Fruit fly (Drosophila melanogaster): Measurements from ENCODE around the gene CG4678.

Gene CG4678

dm6 chrX:16650078-16651063 lies 45.6 kb upstream of the CG4678 start (continued):
- TF ChIP-seq E2f2 (GFP tag; IDR thresholded peaks at IDR 0.05) = no peak; the same call in 1 of the 2 replicates
- no peak for TF ChIP-seq CG31388 (GFP tag; optimal IDR thresholded peaks at IDR 0.05)
- peak; percentile 16 for TF ChIP-seq CG12659 (GFP tag; optimal IDR thresholded peaks at IDR 0.05)
- no peak for TF ChIP-seq NC2α (GFP tag; optimal IDR thresholded peaks at IDR 0.05)
- 0 out of 3 replicates have a peak, but pooled peaks have one; percentile 27 for TF ChIP-seq CG11695 (GFP tag; IDR thresholded peaks at IDR 0.05)
- TF ChIP-seq CG1603 (tag; optimal IDR thresholded peaks at IDR 0.05) = peak; percentile 41
- peak; percentile 83 for TF ChIP-seq run (tag; optimal IDR thresholded peaks at IDR 0.05)
- TF ChIP-seq sug (tag; optimal IDR thresholded peaks at IDR 0.05) = peak; percentile 25
- TF ChIP-seq ind (GFP tag; optimal IDR thresholded peaks at IDR 0.05) = peak; percentile 12
- TF ChIP-seq lbe (GFP tag; optimal IDR thresholded peaks at IDR 0.05) = no peak
- peak; percentile 54 for TF ChIP-seq row (GFP tag; IDR thresholded peaks at IDR 0.05)
- no peak for TF ChIP-seq yki (optimal IDR thresholded peaks at IDR 0.05)
- TF ChIP-seq NfI (GFP tag; optimal IDR thresholded peaks at IDR 0.05) = no peak
- TF ChIP-seq Mes4 (GFP tag; optimal IDR thresholded peaks at IDR 0.05) = no peak
- no peak for TF ChIP-seq mld (GFP tag; IDR thresholded peaks at IDR 0.05; ENCODE audit: partially characterized antibody)
- no peak for TF ChIP-seq repo (GFP tag; optimal IDR thresholded peaks at IDR 0.05)
- TF ChIP-seq CG7372 (GFP tag; IDR thresholded peaks at IDR 0.05) = no peak
- no peak for TF ChIP-seq CG13287 (GFP tag; IDR thresholded peaks at IDR 0.05; ENCODE audit: partially characterized antibody)
- no peak for TF ChIP-seq Sin3A (optimal IDR thresholded peaks at IDR 0.05)
- no peak for TF ChIP-seq CG12071 (GFP tag; optimal IDR thresholded peaks at IDR 0.05)
- no peak for TF ChIP-seq Bteb2 (GFP tag; optimal IDR thresholded peaks at IDR 0.05)
- TF ChIP-seq tap (tag; optimal IDR thresholded peaks at IDR 0.05) = no peak
- TF ChIP-seq cato (GFP tag; optimal IDR thresholded peaks at IDR 0.05; ENCODE audit: borderline replicate concordance) = no peak
- no peak for TF ChIP-seq D (optimal IDR thresholded peaks at IDR 0.05)
- TF ChIP-seq D (GFP tag; optimal IDR thresholded peaks at IDR 0.05) = no peak
- no peak for TF ChIP-seq CG33557 (GFP tag; optimal IDR thresholded peaks at IDR 0.05)
- peak; percentile 50 for TF ChIP-seq Vsx1 (GFP tag; optimal IDR thresholded peaks at IDR 0.05)
- TF ChIP-seq CG8765 (GFP tag; IDR thresholded peaks at IDR 0.05) = no peak
- no peak for TF ChIP-seq CG10959 (GFP tag; IDR thresholded peaks at IDR 0.05)
- TF ChIP-seq Dref (GFP tag; IDR thresholded peaks at IDR 0.05) = no peak
- peak; percentile 64 for TF ChIP-seq Dip3 (GFP tag; optimal IDR thresholded peaks at IDR 0.05)
- no peak for TF ChIP-seq CG8290 (GFP tag; optimal IDR thresholded peaks at IDR 0.05)
- peak in 1 of 2 experiments; percentile 15 for TF ChIP-seq CG8290 (tag; optimal IDR thresholded peaks at IDR 0.05)
- no peak for TF ChIP-seq CG3065 (GFP tag; optimal IDR thresholded peaks at IDR 0.05)
- no peak for TF ChIP-seq tup (GFP tag; optimal IDR thresholded peaks at IDR 0.05)
- TF ChIP-seq gcm (GFP tag; optimal IDR thresholded peaks at IDR 0.05) = no peak
- peak in 1 of 2 experiments; percentile 81 for TF ChIP-seq dpn (GFP tag; optimal IDR thresholded peaks at IDR 0.05)
- TF ChIP-seq Ravus (GFP tag; IDR thresholded peaks at IDR 0.05) = no peak
- no peak for TF ChIP-seq jing (GFP tag; optimal IDR thresholded peaks at IDR 0.05)
- TF ChIP-seq CG15479 (GFP tag; optimal IDR thresholded peaks at IDR 0.05) = no peak
- TF ChIP-seq bsh (GFP tag; optimal IDR thresholded peaks at IDR 0.05) = no peak
- no peak for TF ChIP-seq CG1792 (GFP tag; optimal IDR thresholded peaks at IDR 0.05)
- no peak for TF ChIP-seq CG30020 (tag; optimal IDR thresholded peaks at IDR 0.05)
- no peak for TF ChIP-seq exex (tag; optimal IDR thresholded peaks at IDR 0.05)
- no peak for TF ChIP-seq CG7928 (GFP tag; optimal IDR thresholded peaks at IDR 0.05)
- no peak for TF ChIP-seq Bgb (GFP tag; IDR thresholded peaks at IDR 0.05; ENCODE audit: partially characterized antibody)
- TF ChIP-seq ash1 (GFP tag; optimal IDR thresholded peaks at IDR 0.05) = no peak
- TF ChIP-seq CG12155 (GFP tag; optimal IDR thresholded peaks at IDR 0.05) = no peak
- no peak for TF ChIP-seq vnd (GFP tag; IDR thresholded peaks at IDR 0.05; ENCODE audit: partially characterized antibody)
- TF ChIP-seq zfh2 (GFP tag; optimal IDR thresholded peaks at IDR 0.05) = no peak
